Fruit fly (Drosophila melanogaster) whole organism, embryonic: ENCODE results near the gene Ran-like.

Experiments used
- CG13123 ChIP-seq: fragments of 200-800 bp; sonication (Bioruptor generic); optimal IDR thresholded peaks from 2 replicates; lab custom pipeline; 2016; ENCODE audit warnings: missing biosample characterization, missing genetic modification characterization
- CG32532 ChIP-seq: fragments of 200-800 bp; sonication (Bioruptor generic); IDR thresholded peaks from 2 replicates; pipeline ENCODE4 v1.3.6; 2022; ENCODE audit warnings: missing biosample characterization, missing genetic modification characterization
- CG7556 ChIP-seq: fragments of 200-800 bp; sonication (Bioruptor generic); optimal IDR thresholded peaks from 2 replicates; lab custom pipeline; 2017; ENCODE audit warnings: missing biosample characterization, mild to moderate bottlenecking, missing genetic modification characterization
- CG8944 ChIP-seq: fragments of 200-800 bp; sonication (Bioruptor generic); optimal IDR thresholded peaks from 3 replicates; lab custom pipeline; 2016; ENCODE audit warnings: missing biosample characterization, missing genetic modification characterization
- CG9932 ChIP-seq: fragments of 200-800 bp; sonication (Bioruptor generic); IDR thresholded peaks from 2 replicates; pipeline ENCODE4 v1.3.6; 2022; ENCODE audit warnings: missing biosample characterization, missing genetic modification characterization
- D19B ChIP-seq: fragments of 200-800 bp; sonication (Bioruptor generic); optimal IDR thresholded peaks from 2 replicates; lab custom pipeline; 2017; ENCODE audit warnings: missing biosample characterization, mild to moderate bottlenecking, missing genetic modification characterization
- Dll ChIP-seq: fragments of 200-800 bp; sonication (Bioruptor generic); IDR thresholded peaks from 4 replicates; pipeline ENCODE4 v1.3.6; 2022; ENCODE audit warnings: missing biosample characterization, missing genetic modification characterization; ENCODE audit not compliant: partially characterized antibody
- Scr ChIP-seq: fragments of 200-800 bp; sonication (Bioruptor generic); IDR thresholded peaks from 2 replicates; pipeline ENCODE4 v1.3.6; 2022; ENCODE audit warnings: missing biosample characterization, missing genetic modification characterization; ENCODE audit not compliant: partially characterized antibody
- esg ChIP-seq: fragments of 200-800 bp; sonication (Bioruptor generic); conservative IDR thresholded peaks from 2 replicates; pipeline ENCODE4 v1.3.6; 2022; ENCODE audit warnings: missing biosample characterization, missing genetic modification characterization
- gem ChIP-seq: fragments of 200-800 bp; sonication (Bioruptor generic); optimal IDR thresholded peaks from 2 replicates; lab custom pipeline; 2019; ENCODE audit warnings: missing biosample characterization, mild to moderate bottlenecking, missing genetic modification characterization, moderate library complexity
- lbe ChIP-seq: fragments of 200-800 bp; sonication (Bioruptor generic); optimal IDR thresholded peaks from 2 replicates; lab custom pipeline; 2016; ENCODE audit warnings: missing biosample characterization, mild to moderate bottlenecking, missing genetic modification characterization
- sug ChIP-seq: fragments of 200-800 bp; optimal IDR thresholded peaks from 2 replicates; lab custom pipeline; 2019; ENCODE audit warnings: missing biosample characterization, mild to moderate bottlenecking, missing genetic modification characterization, moderate library complexity

dm6 chr3L:15510787-15511186 is 25.6 kb upstream of the Ran-like start, which contains the start of gene MsrA:
- no peak for TF ChIP-seq CG9932 (GFP tag; lab: Robert Waterston, UW)
- no peak for TF ChIP-seq esg (GFP tag; lab: Robert Waterston, UW)
- no peak for TF ChIP-seq Scr
- no peak for TF ChIP-seq gem (tag; lab: Kevin White, UChicago)
- TF ChIP-seq D19B (GFP tag; lab: Kevin White, UChicago) = no peak
- TF ChIP-seq CG8944 (GFP tag; lab: Kevin White, UChicago) = no peak
- peak; percentile 35; the same call in 1 of the 2 replicates for TF ChIP-seq CG32532 (GFP tag; lab: Robert Waterston, UW)
- no peak for TF ChIP-seq lbe
- no peak for TF ChIP-seq CG7556 (GFP tag; lab: Kevin White, UChicago)
- no peak for TF ChIP-seq CG13123 (GFP tag; lab: Kevin White, UChicago)
- no peak for TF ChIP-seq Dll
- TF ChIP-seq sug (tag; lab: Kevin White, UChicago) = no peak
